Worm (Caenorhabditis elegans) whole organism, L1 larva: ENCODE measurements around the gene W04B5.5.

Source experiments
- C34B4.2 ChIP-seq: sonication (generic microtip); optimal IDR thresholded peaks from 2 replicates; lab custom pipeline; 2017; ENCODE audit warnings: mild to moderate bottlenecking, missing genetic modification characterization, missing compliant biosample characterization
- alr-1 ChIP-seq: fragments of 200-800 bp; sonication (Bioruptor generic); optimal IDR thresholded peaks from 2 replicates; lab custom pipeline; 2018; ENCODE audit warnings: borderline replicate concordance, mild to moderate bottlenecking, missing genetic modification characterization, missing compliant biosample characterization
- ceh-90 ChIP-seq: sonication (generic microtip); optimal IDR thresholded peaks from 2 replicates; lab custom pipeline; 2016; ENCODE audit warnings: missing genetic modification characterization, missing compliant biosample characterization
- ces-1 ChIP-seq: fragments of 150-350 bp; optimal IDR thresholded peaks from 2 replicates; lab custom pipeline; 2014; ENCODE audit warnings: missing biosample characterization, missing genetic modification reagents, missing genetic modification characterization
- fos-1 ChIP-seq: fragments of 150-350 bp; optimal IDR thresholded peaks from 2 replicates; lab custom pipeline; 2014; ENCODE audit warnings: missing biosample characterization, missing genetic modification characterization
- hlh-4 ChIP-seq: sonication (generic microtip); optimal IDR thresholded peaks from 2 replicates; lab custom pipeline; 2016; ENCODE audit warnings: mild to moderate bottlenecking, missing genetic modification characterization, missing compliant biosample characterization
- irx-1 ChIP-seq: sonication (generic microtip); optimal IDR thresholded peaks from 2 replicates; lab custom pipeline; 2016; ENCODE audit warnings: missing genetic modification characterization, missing compliant biosample characterization
- lin-14 ChIP-seq: fragments of 200-800 bp; sonication (Bioruptor generic); optimal IDR thresholded peaks from 2 replicates; lab custom pipeline; 2018; ENCODE audit warnings: mild to moderate bottlenecking, missing genetic modification characterization, moderate library complexity, missing compliant biosample characterization
- nhr-11 ChIP-seq: fragments of 150-350 bp; optimal IDR thresholded peaks from 2 replicates; lab custom pipeline; 2014; ENCODE audit warnings: missing biosample characterization, missing genetic modification characterization
- nhr-77 ChIP-seq: fragments of 150-350 bp; optimal IDR thresholded peaks from 2 replicates; lab custom pipeline; 2014; ENCODE audit warnings: missing biosample characterization, missing genetic modification characterization
- nhr-85 ChIP-seq: sonication (generic microtip); peaks from one replicate; lab custom pipeline; 2016; ENCODE audit warnings: missing genetic modification characterization, inconsistent platforms, missing compliant biosample characterization
- tlp-1 ChIP-seq: fragments of 150-350 bp; optimal IDR thresholded peaks from 2 replicates; lab custom pipeline; 2014; ENCODE audit warnings: missing biosample characterization, missing genetic modification characterization
- vab-15 ChIP-seq: sonication (generic microtip); optimal IDR thresholded peaks from 2 replicates; lab custom pipeline; 2017; ENCODE audit warnings: missing genotype, mild to moderate bottlenecking, missing genetic modification characterization, missing compliant biosample characterization
- zag-1 ChIP-seq: fragments of 150-350 bp; optimal IDR thresholded peaks from 2 replicates; lab custom pipeline; 2014; ENCODE audit warnings: missing biosample characterization, missing genetic modification characterization
- zip-4 ChIP-seq: fragments of 200-800 bp; sonication (Bioruptor generic); optimal IDR thresholded peaks from 2 replicates; lab custom pipeline; 2018; ENCODE audit warnings: mild to moderate bottlenecking, missing genetic modification characterization, moderate library complexity, missing compliant biosample characterization

The W04B5.5 gene

ce11 chrIII:2371864-2372263 lies 46.1 kb downstream of the W04B5.5 start, which contains the start of gene H04J21.1:
Gene H04J21.1, minus strand, starts transcription at chrIII:2371964.
- TF ChIP-seq nhr-11 (no peak), zip-4 (GFP tag; lab: Kevin White, UChicago) (no peak), vab-15 (no peak), alr-1 (tag; lab: Kevin White, UChicago) (no peak), lin-14 (GFP tag; lab: Kevin White, UChicago) (no peak), nhr-77 (tag; lab: Kevin White, UChicago) (no peak), C34B4.2 (no peak), zag-1 (no peak), fos-1 (tag; lab: Kevin White, UChicago) (no peak), tlp-1 (tag; lab: Kevin White, UChicago) (no peak)

ce11 chrIII:2368424-2368823 lies 49.6 kb downstream of the W04B5.5 start, which contains the start of gene H04J21.4:
Gene H04J21.4, minus strand, starts transcription at chrIII:2368524.
- TF ChIP-seq nhr-85 (tag; lab: Kevin White, UChicago) (peak; percentile 39), ces-1 (no peak), ceh-90 (tag; lab: Kevin White, UChicago) (no peak), vab-15 (no peak), hlh-4 (tag; lab: Kevin White, UChicago) (no peak)

DNA sequence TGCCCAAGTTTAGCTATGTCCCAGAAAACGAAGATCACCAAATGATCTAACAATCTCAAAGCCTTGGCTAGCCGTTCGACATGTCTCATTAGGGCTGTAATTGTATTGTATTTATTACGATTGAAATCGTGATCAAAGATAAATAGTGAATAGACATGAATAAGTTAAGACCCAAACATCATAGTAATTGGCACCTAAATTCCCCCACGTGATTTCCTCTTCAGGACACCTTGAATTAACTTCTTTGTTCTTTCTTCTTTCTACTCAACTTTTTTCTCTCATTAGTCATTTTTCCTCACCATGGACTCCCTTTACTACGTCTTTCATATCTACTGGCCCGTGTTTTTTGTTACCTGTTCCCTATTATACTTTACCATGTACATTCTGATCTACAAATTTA lies 55.4 kb downstream of the W04B5.5 start, which contains the start of gene srd-69:
TSS of gene srd-69 (plus strand) at position 301 of the 400 bp plus-strand sequence.
- no peak for TF ChIP-seq irx-1 (tag; lab: Kevin White, UChicago)
- TF ChIP-seq, all 84 proteins: peak for 0
